Worm (Caenorhabditis elegans): ENCODE measurements around the gene C45G9.10.

ce11 chrIII:5108746-5109145, 47.0 kb upstream of the C45G9.10 start:
- TF ChIP-seq ama-1 (optimal IDR thresholded peaks at IDR 0.05), result no peak
- TF ChIP-seq sox-4 (tag; optimal IDR thresholded peaks at IDR 0.05), result no peak
- peak; percentile 63 for TF ChIP-seq tbx-2 (tag; optimal IDR thresholded peaks at IDR 0.05)
- no peak for TF ChIP-seq pha-2 (tag; optimal IDR thresholded peaks at IDR 0.05)
- TF ChIP-seq fax-1 (tag; optimal IDR thresholded peaks at IDR 0.05), result no peak
- TF ChIP-seq unc-55 (GFP tag; optimal IDR thresholded peaks at IDR 0.05), result no peak
- no peak for TF ChIP-seq pqm-1 (tag; optimal IDR thresholded peaks at IDR 0.05)
- TF ChIP-seq ceh-19 (GFP tag; optimal IDR thresholded peaks at IDR 0.05), result no peak
- TF ChIP-seq hlh-30 (tag; optimal IDR thresholded peaks at IDR 0.05; ENCODE audit: insufficient read depth), result no peak
- TF ChIP-seq ceh-48 (tag; optimal IDR thresholded peaks at IDR 0.05), result no peak
- no peak for TF ChIP-seq K02D7.2 (tag; optimal IDR thresholded peaks at IDR 0.05)
- no peak for TF ChIP-seq unc-86 (tag; optimal IDR thresholded peaks at IDR 0.05)
- TF ChIP-seq pha-4 (tag; optimal IDR thresholded peaks at IDR 0.05), result no peak

Measured in whole organism, late embryonic.